Worm (Caenorhabditis elegans) whole organism, midembryonic: ENCODE data around the gene pitp-1.

ENCODE experiments used
- T22C8.4 ChIP-seq: fragments of 200-800 bp; sonication (Bioruptor generic); IDR thresholded peaks from 2 replicates; pipeline ENCODE4 v1.3.6; 2022; ENCODE audit warnings: missing genetic modification characterization, missing compliant biosample characterization
- cog-1 ChIP-seq: sonication (generic microtip); optimal IDR thresholded peaks from 2 replicates; lab custom pipeline; 2016; ENCODE audit warnings: missing genetic modification characterization, missing compliant biosample characterization
- flt-1 ChIP-seq: fragments of 200-800 bp; sonication (Bioruptor generic); IDR thresholded peaks from 2 replicates; pipeline ENCODE4 v1.3.6; 2022; ENCODE audit warnings: missing genetic modification characterization, missing compliant biosample characterization
- klf-2 ChIP-seq: fragments of 200-800 bp; sonication (Bioruptor generic); conservative IDR thresholded peaks from 2 replicates; pipeline ENCODE4 v1.3.6; 2022; ENCODE audit warnings: missing genetic modification reagents, missing genetic modification characterization, missing compliant biosample characterization
- med-1 ChIP-seq: sonication (generic microtip); optimal IDR thresholded peaks from 2 replicates; lab custom pipeline; 2017; ENCODE audit warnings: missing genetic modification characterization, mild to moderate bottlenecking, missing compliant biosample characterization, antibody characterized with exemption, missing genetic modification reagents; ENCODE audit not compliant: insufficient read depth
- ref-1 ChIP-seq: fragments of 200-800 bp; sonication (Bioruptor generic); conservative IDR thresholded peaks from 2 replicates; pipeline ENCODE4 v1.3.6; 2022; ENCODE audit warnings: missing genetic modification reagents, missing genetic modification characterization, missing compliant biosample characterization
- tab-1 ChIP-seq: fragments of 200-800 bp; sonication (Bioruptor generic); IDR thresholded peaks from 2 replicates; pipeline ENCODE4 v1.3.6; 2022; ENCODE audit warnings: missing genetic modification characterization, missing compliant biosample characterization
- ztf-23 ChIP-seq: fragments of 200-800 bp; sonication (Bioruptor generic); IDR thresholded peaks from 2 replicates; pipeline ENCODE4 v1.3.6; 2022; ENCODE audit warnings: missing genetic modification reagents, missing genetic modification characterization, missing compliant biosample characterization
- ztf-29 ChIP-seq: fragments of 200-800 bp; sonication (Bioruptor generic); IDR thresholded peaks from 2 replicates; pipeline ENCODE4 v1.3.6; 2022; ENCODE audit warnings: missing genetic modification reagents, missing genetic modification characterization, missing compliant biosample characterization

pitp-1 gene

DNA sequence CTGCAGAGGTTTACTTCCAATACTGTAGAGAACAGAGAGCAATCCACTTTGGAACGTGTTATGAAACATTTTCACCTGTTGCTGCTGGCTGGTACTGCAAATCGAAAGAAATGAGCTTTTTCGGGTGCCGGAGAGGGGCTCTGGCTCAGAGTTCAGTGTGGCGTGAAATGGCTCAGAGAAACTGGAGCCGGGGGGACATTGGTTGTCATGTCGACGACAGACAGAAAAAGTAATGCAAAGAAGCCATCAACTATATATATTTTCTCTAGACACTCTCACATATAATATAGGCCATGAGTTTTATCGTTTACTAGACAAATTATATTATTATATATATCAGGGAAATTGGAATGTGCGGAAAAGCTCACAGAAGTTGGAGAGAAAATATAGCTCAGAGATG is 7.8 kb upstream of the pitp-1 start, which contains the start of gene cfap-20:
cfap-20 (minus strand) TSS at position 101 of the 400 bp plus-strand sequence.
- TF ChIP-seq tab-1 (GFP tag; lab: Robert Waterston, UW), result no peak
- TF ChIP-seq med-1, result no peak
- 0 out of 2 replicates have a peak, but pooled peaks have one; percentile 6 for TF ChIP-seq flt-1 (GFP tag; lab: Robert Waterston, UW)

DNA sequence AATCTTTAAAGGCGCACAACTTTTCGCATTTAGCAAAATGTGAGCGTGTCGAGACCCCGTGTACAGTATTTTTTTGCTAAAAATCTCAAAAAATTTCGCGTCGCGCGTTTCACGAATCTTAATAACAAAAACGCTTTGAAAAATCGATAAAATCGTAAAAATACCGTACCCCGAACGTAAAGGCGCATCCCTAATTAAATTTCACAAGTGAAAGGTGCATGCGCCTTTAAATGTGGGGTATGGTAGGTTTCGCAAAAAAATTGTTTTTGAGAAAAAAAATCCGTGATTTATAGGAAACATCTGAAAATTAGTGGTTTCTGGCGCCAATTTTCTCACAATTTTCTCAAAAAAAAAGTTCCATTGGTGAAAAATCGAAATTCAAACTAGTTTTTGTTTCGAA is 4.6 kb upstream of the pitp-1 start:
- TF ChIP-seq ztf-23 (GFP tag; lab: Robert Waterston, UW) (no peak), T22C8.4 (GFP tag; lab: Robert Waterston, UW) (no peak), med-1 (no peak), cog-1 (tag; lab: Kevin White, UChicago) (no peak), flt-1 (GFP tag; lab: Robert Waterston, UW) (no peak), tab-1 (GFP tag; lab: Robert Waterston, UW) (no peak), ztf-29 (GFP tag; lab: Robert Waterston, UW) (no peak), klf-2 (GFP tag; lab: Robert Waterston, UW) (no peak), ref-1 (GFP tag; lab: Robert Waterston, UW) (no peak)

DNA sequence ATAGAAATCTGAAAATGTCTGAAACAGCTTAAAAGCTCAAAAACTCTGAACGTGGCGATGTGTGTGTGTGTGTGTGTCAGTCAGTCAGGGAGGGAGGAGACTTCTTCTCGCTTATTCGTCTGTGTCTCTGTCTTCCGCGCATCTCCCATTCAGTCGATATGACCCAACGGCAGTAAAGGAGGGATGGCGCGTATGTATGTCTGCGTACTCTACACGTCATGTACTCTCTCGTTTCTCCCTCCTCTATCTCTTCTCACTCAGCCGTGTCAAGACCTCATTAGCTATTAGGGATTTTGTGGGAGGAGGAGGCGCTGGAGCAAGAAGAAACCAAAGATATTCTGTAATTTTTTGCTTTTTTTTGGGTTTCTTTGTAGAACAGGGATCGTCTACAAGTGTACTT is 2.4 kb upstream of the pitp-1 start:
- TF ChIP-seq cog-1 (tag; lab: Kevin White, UChicago) (peak; percentile 18), ztf-23 (GFP tag; lab: Robert Waterston, UW) (no peak), flt-1 (GFP tag; lab: Robert Waterston, UW) (0 out of 2 replicates have a peak, but pooled peaks have one; percentile 50), T22C8.4 (GFP tag; lab: Robert Waterston, UW) (peak; percentile 18; the same call in 1 of the 2 replicates)

ce11 chrIII:3528342-3528741 is 1.3 kb downstream of the pitp-1 start, which contains the start of gene rpl-37:
rpl-37 (plus strand) TSS chrIII:3528642.
- TF ChIP-seq cog-1 (tag; lab: Kevin White, UChicago) (no peak), flt-1 (GFP tag; lab: Robert Waterston, UW) (no peak), ztf-23 (GFP tag; lab: Robert Waterston, UW) (no peak), klf-2 (GFP tag; lab: Robert Waterston, UW) (no peak), ztf-29 (GFP tag; lab: Robert Waterston, UW) (no peak), med-1 (no peak), T22C8.4 (GFP tag; lab: Robert Waterston, UW) (no peak)

ce11 chrIII:3523363-3523762 is 6.2 kb downstream of the pitp-1 start:
- TF ChIP-seq ref-1 (GFP tag; lab: Robert Waterston, UW), result no peak
- TF ChIP-seq tab-1 (GFP tag; lab: Robert Waterston, UW), result no peak
- TF ChIP-seq ztf-29 (GFP tag; lab: Robert Waterston, UW), result no peak
- no peak for TF ChIP-seq flt-1 (GFP tag; lab: Robert Waterston, UW)
- TF ChIP-seq T22C8.4 (GFP tag; lab: Robert Waterston, UW), result no peak

ce11 chrIII:3520417-3520816 is 9.2 kb downstream of the pitp-1 start:
- TF ChIP-seq med-1 (no peak), cog-1 (tag; lab: Kevin White, UChicago) (no peak), klf-2 (GFP tag; lab: Robert Waterston, UW) (no peak), ztf-23 (GFP tag; lab: Robert Waterston, UW) (no peak), tab-1 (GFP tag; lab: Robert Waterston, UW) (no peak), ztf-29 (GFP tag; lab: Robert Waterston, UW) (no peak), T22C8.4 (GFP tag; lab: Robert Waterston, UW) (no peak), ref-1 (GFP tag; lab: Robert Waterston, UW) (no peak), flt-1 (GFP tag; lab: Robert Waterston, UW) (no peak)

DNA sequence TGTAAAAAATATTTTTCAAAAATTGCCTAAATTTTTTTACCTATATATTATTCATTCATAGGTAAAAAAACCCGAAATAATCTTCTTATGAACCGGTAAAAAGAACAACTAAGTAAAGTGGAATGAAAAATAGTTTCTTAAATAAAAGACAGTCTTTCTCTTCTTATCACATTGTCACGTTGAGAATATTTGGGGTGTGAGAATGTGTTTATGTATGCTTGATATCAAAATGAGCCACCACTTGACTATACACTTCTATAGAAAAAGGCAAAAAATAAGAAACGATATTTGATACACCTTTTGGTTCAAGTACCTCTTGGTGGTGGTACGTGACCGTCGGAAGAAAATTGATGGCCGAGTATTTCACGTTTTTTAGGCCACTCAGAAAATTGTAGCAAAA is 10.1 kb downstream of the pitp-1 start, which contains the start of gene hmit-1.3:
hmit-1.3 (minus strand) TSS at position 103 of the 400 bp plus-strand sequence.
- TF ChIP-seq ref-1 (GFP tag; lab: Robert Waterston, UW), result no peak
- no peak for TF ChIP-seq ztf-23 (GFP tag; lab: Robert Waterston, UW)
- no peak for TF ChIP-seq ztf-29 (GFP tag; lab: Robert Waterston, UW)
- no peak for TF ChIP-seq flt-1 (GFP tag; lab: Robert Waterston, UW)
- no peak for TF ChIP-seq T22C8.4 (GFP tag; lab: Robert Waterston, UW)
- no peak for TF ChIP-seq med-1
- no peak for TF ChIP-seq cog-1 (tag; lab: Kevin White, UChicago)
- TF ChIP-seq klf-2 (GFP tag; lab: Robert Waterston, UW), result no peak
- TF ChIP-seq tab-1 (GFP tag; lab: Robert Waterston, UW), result no peak

DNA sequence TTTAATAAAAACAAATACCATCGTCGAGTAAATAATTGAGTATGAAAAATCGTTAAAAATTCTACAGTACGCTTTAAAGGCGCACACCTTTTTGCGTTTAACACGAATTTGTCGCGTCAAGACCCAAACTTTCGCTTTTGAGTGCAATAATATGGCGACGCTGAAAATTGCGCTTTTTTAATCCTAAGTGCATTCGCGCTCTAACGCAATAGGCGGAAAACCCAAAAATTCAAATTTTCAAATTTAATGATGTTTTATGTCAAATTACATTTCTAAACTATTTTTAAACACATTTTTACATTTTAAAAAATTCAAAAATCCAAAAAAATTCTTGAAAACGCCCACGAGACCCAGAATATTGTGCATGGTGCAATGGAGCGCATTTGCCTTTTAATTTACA is 17.8 kb downstream of the pitp-1 start:
- TF ChIP-seq ztf-23 (GFP tag; lab: Robert Waterston, UW) (no peak), cog-1 (tag; lab: Kevin White, UChicago) (no peak), ref-1 (GFP tag; lab: Robert Waterston, UW) (no peak), ztf-29 (GFP tag; lab: Robert Waterston, UW) (no peak), klf-2 (GFP tag; lab: Robert Waterston, UW) (no peak), flt-1 (GFP tag; lab: Robert Waterston, UW) (no peak), tab-1 (GFP tag; lab: Robert Waterston, UW) (no peak), med-1 (no peak), T22C8.4 (GFP tag; lab: Robert Waterston, UW) (no peak)

DNA sequence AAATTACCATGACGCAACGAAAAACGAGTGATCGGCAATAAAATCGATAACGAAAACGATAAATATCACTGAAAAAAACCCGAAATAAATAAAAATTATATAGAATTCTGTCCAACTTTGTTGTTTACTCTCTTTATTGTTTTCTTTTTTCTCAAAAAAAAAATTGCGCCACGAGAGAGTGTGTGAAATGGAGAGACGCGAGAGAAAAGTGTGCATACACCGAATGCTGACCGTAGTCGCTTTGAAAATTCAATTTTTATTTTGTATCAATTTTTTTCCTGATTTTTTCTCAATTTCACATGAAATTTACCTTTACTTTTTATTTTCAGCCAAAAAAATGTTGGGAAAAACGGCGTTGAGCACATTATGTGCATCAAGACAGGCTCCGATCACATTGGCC is 19.7 kb downstream of the pitp-1 start, which contains the start of the genes M01F1.4 and mrpl-35:
M01F1.4 (minus strand) TSS at position 126 of the 400 bp plus-strand sequence.
mrpl-35 (plus strand) TSS at position 330 of the 400 bp plus-strand sequence.
- TF ChIP-seq T22C8.4 (GFP tag; lab: Robert Waterston, UW), result no peak
- TF ChIP-seq klf-2 (GFP tag; lab: Robert Waterston, UW), result no peak
- no peak for TF ChIP-seq cog-1 (tag; lab: Kevin White, UChicago)
- TF ChIP-seq med-1, result no peak
- TF ChIP-seq ztf-29 (GFP tag; lab: Robert Waterston, UW), result no peak
- TF ChIP-seq flt-1 (GFP tag; lab: Robert Waterston, UW), result no peak
- no peak for TF ChIP-seq ref-1 (GFP tag; lab: Robert Waterston, UW)
- no peak for TF ChIP-seq tab-1 (GFP tag; lab: Robert Waterston, UW)
- no peak for TF ChIP-seq ztf-23 (GFP tag; lab: Robert Waterston, UW)
